Worm (Caenorhabditis elegans): ENCODE measurements around the gene fbxa-32.

- TF ChIP-seq mdl-1 (tag; optimal IDR thresholded peaks at IDR 0.05) (no peak), nhr-10 (tag; optimal IDR thresholded peaks at IDR 0.05) (no peak), fos-1 (tag; optimal IDR thresholded peaks at IDR 0.05) (peak; percentile 70), blmp-1 (tag; optimal IDR thresholded peaks at IDR 0.05; ENCODE audit: insufficient read depth) (no peak), ama-1 (optimal IDR thresholded peaks at IDR 0.05) (no peak), R02D3.7 (tag; optimal IDR thresholded peaks at IDR 0.05) (no peak)
Measured at ce11 chrIII:1289139-1289538, 20.1 kb upstream of the fbxa-32 start.

Measured in whole organism, L2 larva.